In genomic region chr3R:28844611-28845376, dm6 we compare ENCODE assay signal across 1 fruit fly cellular context.
A peak's percentile ranks its signal among the peaks of the same experiment; 100 is the strongest.
TF ChIP-seq lines count a peak whose summit lies in the region.

Apc (minus strand) TSS chr3R:28844748.
spg (plus strand) TSS chr3R:28845270.

TF ChIP-seq in whole organism, embryonic, 481 proteins besides CTCF, POLR2A, EP300 and RAD21 (continued from another document):
- TF ChIP-seq CG34422 (GFP tag; IDR thresholded peaks at IDR 0.05; lab: Robert Waterston, UW), result peak; percentile 60; the same call in 1 of the 3 replicates
- peak; percentile 92 for TF ChIP-seq BEAF-32 (GFP tag; optimal IDR thresholded peaks at IDR 0.05; lab: Kevin White, UChicago)
- peak; percentile 37 for TF ChIP-seq Asciz (GFP tag; optimal IDR thresholded peaks at IDR 0.05; lab: Kevin White, UChicago)
- peak; percentile 67 for TF ChIP-seq MESR4 (GFP tag; optimal IDR thresholded peaks at IDR 0.05; lab: Kevin White, UChicago)
- peak; percentile 30 for TF ChIP-seq Deaf1 (tag; optimal IDR thresholded peaks at IDR 0.05; lab: Kevin White, UChicago)
- peak; percentile 68 for TF ChIP-seq Doc3 (GFP tag; IDR thresholded peaks at IDR 0.05; lab: Robert Waterston, UW; ENCODE audit: partially characterized antibody)
- TF ChIP-seq row (GFP tag; IDR thresholded peaks at IDR 0.05; lab: Robert Waterston, UW), result peak; percentile 82
- TF ChIP-seq CG12744 (GFP tag; optimal IDR thresholded peaks at IDR 0.05; lab: Kevin White, UChicago), result no peak
- TF ChIP-seq btn (GFP tag; optimal IDR thresholded peaks at IDR 0.05; lab: Kevin White, UChicago), result no peak
- no peak for TF ChIP-seq CG9215 (GFP tag; IDR thresholded peaks at IDR 0.05; lab: Robert Waterston, UW)
- no peak for TF ChIP-seq Hr78 (GFP tag; optimal IDR thresholded peaks at IDR 0.05; lab: Kevin White, UChicago)
- TF ChIP-seq mam (GFP tag; optimal IDR thresholded peaks at IDR 0.05; lab: Kevin White, UChicago), result no peak
- no peak for TF ChIP-seq shn (GFP tag; optimal IDR thresholded peaks at IDR 0.05; lab: Kevin White, UChicago)
- TF ChIP-seq crol (GFP tag; IDR thresholded peaks at IDR 0.05; lab: Robert Waterston, UW), result 0 out of 2 replicates have a peak, but pooled peaks have one; percentile 27
- TF ChIP-seq CG6272 (GFP tag; IDR thresholded peaks at IDR 0.05; lab: Robert Waterston, UW), result 0 out of 2 replicates have a peak, but pooled peaks have one; percentile 16
- peak; percentile 53 for TF ChIP-seq PHDP (tag; optimal IDR thresholded peaks at IDR 0.05; lab: Kevin White, UChicago)
- no peak for TF ChIP-seq CG1602 (GFP tag; optimal IDR thresholded peaks at IDR 0.05; lab: Kevin White, UChicago)
- TF ChIP-seq pum (GFP tag; optimal IDR thresholded peaks at IDR 0.05; lab: Kevin White, UChicago), result no peak
- peak; percentile 32 for TF ChIP-seq CG3838 (GFP tag; optimal IDR thresholded peaks at IDR 0.05; lab: Kevin White, UChicago)
- TF ChIP-seq dimm (GFP tag; IDR thresholded peaks at IDR 0.05; lab: Robert Waterston, UW), result no peak
- no peak for TF ChIP-seq CG17802 (tag; optimal IDR thresholded peaks at IDR 0.05; lab: Kevin White, UChicago)
- TF ChIP-seq CG10147 (GFP tag; optimal IDR thresholded peaks at IDR 0.05; lab: Kevin White, UChicago), result peak; percentile 29
- TF ChIP-seq tio (GFP tag; optimal IDR thresholded peaks at IDR 0.05; lab: Kevin White, UChicago), result no peak
- TF ChIP-seq CG30020 (tag; optimal IDR thresholded peaks at IDR 0.05; lab: Kevin White, UChicago), result peak; percentile 25
- TF ChIP-seq CoRest (tag; optimal IDR thresholded peaks at IDR 0.05; lab: Kevin White, UChicago), result peak; percentile 51
- TF ChIP-seq Rx (GFP tag; IDR thresholded peaks at IDR 0.05; lab: Robert Waterston, UW), result peak; percentile 25; the same call in 1 of the 2 replicates
- no peak for TF ChIP-seq ham (GFP tag; IDR thresholded peaks at IDR 0.05; lab: Robert Waterston, UW)
- peak; percentile 17 for TF ChIP-seq Sox102F (GFP tag; optimal IDR thresholded peaks at IDR 0.05; lab: Kevin White, UChicago)
- peak; percentile 46 for TF ChIP-seq Rfx (GFP tag; IDR thresholded peaks at IDR 0.05; lab: Robert Waterston, UW)
- TF ChIP-seq CG3407 (GFP tag; optimal IDR thresholded peaks at IDR 0.05; lab: Kevin White, UChicago), result peak; percentile 57
- TF ChIP-seq CG10321 (GFP tag; IDR thresholded peaks at IDR 0.05; lab: Robert Waterston, UW), result 0 out of 2 replicates have a peak, but pooled peaks have one; percentile 5
- peak; percentile 18 to 62 for TF ChIP-seq bsh (GFP tag; optimal IDR thresholded peaks at IDR 0.05; lab: Kevin White, UChicago)
- peak; percentile 1 for TF ChIP-seq CG16815 (GFP tag; optimal IDR thresholded peaks at IDR 0.05; lab: Kevin White, UChicago)
- TF ChIP-seq CG11560 (tag; IDR thresholded peaks at IDR 0.05; lab: Robert Waterston, UW), result peak; percentile 93
- TF ChIP-seq twi (tag; optimal IDR thresholded peaks at IDR 0.05; lab: Kevin White, UChicago), result no peak
- peak; percentile 77 for TF ChIP-seq sna (GFP tag; IDR thresholded peaks at IDR 0.05; lab: Robert Waterston, UW; ENCODE audit: partially characterized antibody)
- TF ChIP-seq hkb (optimal IDR thresholded peaks at IDR 0.05; lab: Kevin White, UChicago), result no peak
- TF ChIP-seq hkb (GFP tag; IDR thresholded peaks at IDR 0.05; lab: Robert Waterston, UW), result peak; percentile 77
- TF ChIP-seq CG11085 (GFP tag; IDR thresholded peaks at IDR 0.05; lab: Robert Waterston, UW), result no peak
